Worm (Caenorhabditis elegans) whole organism, L3 larva: ENCODE measurements around the gene sdf-9.

ENCODE experiments used
- ZK546.5 ChIP-seq: sonication (generic microtip); optimal IDR thresholded peaks from 2 replicates; lab custom pipeline; 2017; ENCODE audit warnings: missing biosample characterization, missing genetic modification characterization
- ceh-9 ChIP-seq: sonication (generic microtip); optimal IDR thresholded peaks from 2 replicates; lab custom pipeline; 2018; ENCODE audit warnings: missing biosample characterization, missing genetic modification characterization
- elt-1 ChIP-seq: fragments of 150-350 bp; optimal IDR thresholded peaks from 2 replicates; lab custom pipeline; 2014; ENCODE audit warnings: missing biosample characterization, missing genetic modification characterization
- fos-1 ChIP-seq: fragments of 150-350 bp; optimal IDR thresholded peaks from 2 replicates; lab custom pipeline; 2014; ENCODE audit warnings: missing biosample characterization, missing genetic modification characterization
- lin-39 ChIP-seq: fragments of 150-350 bp; optimal IDR thresholded peaks from 2 replicates; lab custom pipeline; 2018; ENCODE audit warnings: missing biosample characterization, missing genetic modification reagents, missing genetic modification characterization
- nhr-12 ChIP-seq: fragments of 150-350 bp; optimal IDR thresholded peaks from 2 replicates; lab custom pipeline; 2014; ENCODE audit warnings: missing biosample characterization, missing genetic modification characterization
- nhr-23 ChIP-seq: fragments of 150-350 bp; optimal IDR thresholded peaks from 2 replicates; lab custom pipeline; 2014; ENCODE audit warnings: missing biosample characterization, missing genetic modification reagents, missing genetic modification characterization
- nhr-25 ChIP-seq: sonication (generic microtip); optimal IDR thresholded peaks from 2 replicates; lab custom pipeline; 2017; ENCODE audit warnings: missing biosample characterization, missing genetic modification characterization
- nhr-28 ChIP-seq: fragments of 150-350 bp; optimal IDR thresholded peaks from 2 replicates; lab custom pipeline; 2014; ENCODE audit warnings: missing biosample characterization, missing genetic modification characterization

- TF ChIP-seq nhr-23 (no peak), nhr-25 (tag; lab: Kevin White, UChicago) (no peak), lin-39 (tag; lab: Kevin White, UChicago) (peak; percentile 33), nhr-28 (tag; lab: Kevin White, UChicago) (no peak), ZK546.5 (tag; lab: Kevin White, UChicago) (no peak), ceh-9 (tag; lab: Kevin White, UChicago) (no peak), fos-1 (tag; lab: Kevin White, UChicago) (no peak), elt-1 (tag; lab: Kevin White, UChicago) (no peak), nhr-12 (tag; lab: Kevin White, UChicago) (no peak)
Measured at ce11 chrV:20782188-20782587, 15.8 kb upstream of the sdf-9 start.
